Worm (Caenorhabditis elegans) whole organism, young adult: ENCODE measurements around the gene rbm-26.

Experiments
- B0261.1 ChIP-seq: sonication (generic microtip); optimal IDR thresholded peaks from 2 replicates; lab custom pipeline; 2016; ENCODE audit warnings: mild to moderate bottlenecking, missing genetic modification characterization, moderate library complexity, missing compliant biosample characterization
- B0336.3 ChIP-seq: fragments of 200-800 bp; sonication (Bioruptor generic); IDR thresholded peaks from 2 replicates; pipeline ENCODE4 v1.3.6; 2022; ENCODE audit warnings: missing genetic modification characterization, missing compliant biosample characterization
- F55B11.4 ChIP-seq: sonication (generic microtip); optimal IDR thresholded peaks from 2 replicates; lab custom pipeline; 2016; ENCODE audit warnings: missing compliant biosample characterization, missing genetic modification characterization, borderline replicate concordance; ENCODE audit not compliant: insufficient read depth
- Y53F4B.3 ChIP-seq: fragments of 200-800 bp; sonication (Bioruptor generic); IDR thresholded peaks from 2 replicates; pipeline ENCODE4 v1.3.6; 2022; ENCODE audit warnings: missing genetic modification reagents, missing genetic modification characterization, missing compliant biosample characterization
- Y56A3A.18 ChIP-seq: fragments of 200-800 bp; sonication (Bioruptor generic); IDR thresholded peaks from 2 replicates; pipeline ENCODE4 v1.3.6; 2022; ENCODE audit warnings: missing genetic modification reagents, missing genetic modification characterization, missing compliant biosample characterization
- Y67H2A.10 ChIP-seq: fragments of 200-800 bp; sonication (Bioruptor generic); conservative IDR thresholded peaks from 2 replicates; pipeline ENCODE4 v1.3.6; 2022; ENCODE audit warnings: missing genetic modification reagents, missing genetic modification characterization, missing compliant biosample characterization
- ama-1 ChIP-seq, 3 experiments: fragments of 150-350 bp in 1 of 3; sonication (generic microtip) in 2 of 3; optimal IDR thresholded peaks; 2 replicates each; lab custom pipeline; 2014 to 2018; ENCODE audit warnings: missing biosample characterization in 2 of 3, missing genetic modification characterization in 2 of 3, missing genetic modification reagents in 2 of 3
- bed-2 ChIP-seq: fragments of 200-800 bp; sonication (Bioruptor generic); IDR thresholded peaks from 2 replicates; pipeline ENCODE4 v1.3.6; 2022; ENCODE audit warnings: missing genetic modification reagents, missing genetic modification characterization, missing compliant biosample characterization
- cebp-1 ChIP-seq, 2 experiments: fragments of 200-800 bp in 1 of 2; sonication (Bioruptor generic) in 1 of 2; sonication (generic microtip) in 1 of 2; IDR thresholded peaks in 1 of 2; optimal IDR thresholded peaks in 1 of 2; 2 replicates each; pipeline versions ENCODE4 v1.3.6 to Lab custom; 2017 to 2022; ENCODE audit warnings: missing compliant biosample characterization in 2 of 2, missing genetic modification characterization in 2 of 2, mild to moderate bottlenecking in 1 of 2, missing genetic modification reagents in 1 of 2, moderate library complexity in 1 of 2
- ceh-100 ChIP-seq: fragments of 200-800 bp; sonication (Bioruptor generic); IDR thresholded peaks from 2 replicates; pipeline ENCODE4 v1.3.6; 2022; ENCODE audit warnings: missing genetic modification reagents, missing genetic modification characterization, missing compliant biosample characterization
- ceh-40 ChIP-seq: fragments of 200-800 bp; sonication (Bioruptor generic); IDR thresholded peaks from 2 replicates; pipeline ENCODE4 v1.3.6; 2022; ENCODE audit warnings: missing genetic modification characterization, missing compliant biosample characterization
- ceh-79 ChIP-seq: sonication (generic microtip); optimal IDR thresholded peaks from 2 replicates; lab custom pipeline; 2017; ENCODE audit warnings: mild to moderate bottlenecking, missing genetic modification characterization, missing compliant biosample characterization
- ceh-91 ChIP-seq: fragments of 200-800 bp; sonication (Bioruptor generic); IDR thresholded peaks from 2 replicates; pipeline ENCODE4 v1.3.6; 2022; ENCODE audit warnings: missing genetic modification reagents, missing genetic modification characterization, missing compliant biosample characterization
- dox-1 ChIP-seq: fragments of 200-800 bp; sonication (Bioruptor generic); IDR thresholded peaks from 2 replicates; pipeline ENCODE4 v1.3.6; 2022; ENCODE audit warnings: missing genetic modification reagents, missing genetic modification characterization, missing compliant biosample characterization
- efl-1 ChIP-seq: fragments of 150-350 bp; optimal IDR thresholded peaks from 2 replicates; lab custom pipeline; 2014; ENCODE audit warnings: missing biosample characterization, missing genetic modification reagents, missing genetic modification characterization
- egl-44 ChIP-seq: fragments of 200-800 bp; sonication (Bioruptor generic); IDR thresholded peaks from 2 replicates; pipeline ENCODE4 v1.3.6; 2022; ENCODE audit warnings: missing genetic modification reagents, missing genetic modification characterization, missing compliant biosample characterization
- ets-4 ChIP-seq: fragments of 200-800 bp; sonication (Bioruptor generic); optimal IDR thresholded peaks from 2 replicates; lab custom pipeline; 2018; ENCODE audit warnings: mild to moderate bottlenecking, missing genetic modification characterization, missing compliant biosample characterization
- him-1 ChIP-seq: sonication (generic microtip); optimal IDR thresholded peaks from 2 replicates; lab custom pipeline; 2016; ENCODE audit warnings: missing genotype, missing genetic modification reagents, missing genetic modification characterization, missing compliant biosample characterization
- hlh-26 ChIP-seq: fragments of 200-800 bp; sonication (Bioruptor generic); conservative IDR thresholded peaks from 2 replicates; pipeline ENCODE4 v1.3.6; 2022; ENCODE audit warnings: missing genetic modification reagents, missing genetic modification characterization, missing compliant biosample characterization
- hmg-1.2 ChIP-seq: fragments of 200-800 bp; sonication (Bioruptor generic); IDR thresholded peaks from 2 replicates; pipeline ENCODE4 v1.3.6; 2022; ENCODE audit warnings: missing genetic modification reagents, missing genetic modification characterization, missing compliant biosample characterization
- hrde-1 ChIP-seq: sonication (generic microtip); optimal IDR thresholded peaks from 2 replicates; lab custom pipeline; 2016; ENCODE audit warnings: missing genetic modification characterization, mild to moderate bottlenecking, missing compliant biosample characterization, moderate library complexity, missing genotype, missing genetic modification reagents, borderline replicate concordance
- hsf-1 ChIP-seq: fragments of 200-800 bp; sonication (Bioruptor generic); IDR thresholded peaks from 2 replicates; pipeline ENCODE4 v1.3.6; 2022; ENCODE audit warnings: missing genetic modification reagents, missing genetic modification characterization, missing compliant biosample characterization
- lin-26 ChIP-seq: fragments of 200-800 bp; sonication (Bioruptor generic); IDR thresholded peaks from 2 replicates; pipeline ENCODE4 v1.3.6; 2022; ENCODE audit warnings: missing genetic modification reagents, missing genetic modification characterization, missing compliant biosample characterization
- madf-10 ChIP-seq: sonication (generic microtip); optimal IDR thresholded peaks from 2 replicates; lab custom pipeline; 2016; ENCODE audit warnings: mild to moderate bottlenecking, missing genetic modification characterization, missing compliant biosample characterization
- madf-6 ChIP-seq: fragments of 200-800 bp; sonication (Bioruptor generic); IDR thresholded peaks from 2 replicates; pipeline ENCODE4 v1.3.6; 2022; ENCODE audit warnings: missing genetic modification reagents, missing genetic modification characterization, missing compliant biosample characterization
- madf-8 ChIP-seq: fragments of 200-800 bp; sonication (Bioruptor generic); conservative IDR thresholded peaks from 2 replicates; pipeline ENCODE4 v1.3.6; 2022; ENCODE audit warnings: missing genetic modification reagents, missing genetic modification characterization, missing compliant biosample characterization
- mcd-1 ChIP-seq: fragments of 200-800 bp; sonication (Bioruptor generic); IDR thresholded peaks from 2 replicates; pipeline ENCODE4 v1.3.6; 2022; ENCODE audit warnings: missing genetic modification reagents, missing genetic modification characterization, missing compliant biosample characterization
- mxl-1 ChIP-seq: sonication (generic microtip); optimal IDR thresholded peaks from 2 replicates; lab custom pipeline; 2016; ENCODE audit warnings: missing genetic modification characterization, missing compliant biosample characterization
- nfyb-1 ChIP-seq: fragments of 200-800 bp; sonication (Bioruptor generic); IDR thresholded peaks from 2 replicates; pipeline ENCODE4 v1.3.6; 2022; ENCODE audit warnings: missing genetic modification reagents, missing genetic modification characterization, missing compliant biosample characterization
- nhr-120 ChIP-seq: fragments of 200-800 bp; sonication (Bioruptor generic); IDR thresholded peaks from 2 replicates; pipeline ENCODE4 v1.3.6; 2022; ENCODE audit warnings: missing genetic modification characterization, missing compliant biosample characterization
- rcor-1 ChIP-seq: fragments of 200-800 bp; sonication (Bioruptor generic); IDR thresholded peaks from 2 replicates; pipeline ENCODE4 v1.3.6; 2022; ENCODE audit warnings: missing genetic modification reagents, missing genetic modification characterization, missing compliant biosample characterization
- rec-8 ChIP-seq, 2 experiments: sonication (generic microtip); optimal IDR thresholded peaks; 2 replicates each; lab custom pipeline; 2016; ENCODE audit warnings: mild to moderate bottlenecking in 2 of 2, missing genetic modification characterization in 2 of 2, missing genetic modification reagents in 2 of 2, missing genotype in 2 of 2, missing biosample characterization in 1 of 2, missing compliant biosample characterization in 1 of 2, moderate library complexity in 1 of 2
- snpc-1.1 ChIP-seq: sonication (generic microtip); optimal IDR thresholded peaks from 2 replicates; lab custom pipeline; 2017; ENCODE audit warnings: missing genetic modification characterization, mild to moderate bottlenecking, missing compliant biosample characterization, antibody characterized with exemption, moderate library complexity, missing genotype, missing genetic modification reagents; ENCODE audit not compliant: insufficient read depth
- snpc-3.4 ChIP-seq: sonication (generic microtip); optimal IDR thresholded peaks from 2 replicates; lab custom pipeline; 2017; ENCODE audit warnings: missing genetic modification characterization, mild to moderate bottlenecking, missing compliant biosample characterization, antibody characterized with exemption, moderate library complexity, missing genotype, missing genetic modification reagents
- tbx-9 ChIP-seq: sonication (generic microtip); optimal IDR thresholded peaks from 2 replicates; lab custom pipeline; 2016; ENCODE audit warnings: borderline replicate concordance, missing genetic modification characterization, inconsistent platforms, missing compliant biosample characterization
- tlf-1 ChIP-seq: fragments of 200-800 bp; sonication (Bioruptor generic); optimal IDR thresholded peaks from 2 replicates; lab custom pipeline; 2018; ENCODE audit warnings: mild to moderate bottlenecking, missing genetic modification characterization, missing compliant biosample characterization
- zim-3 ChIP-seq: sonication (generic microtip); optimal IDR thresholded peaks from 2 replicates; lab custom pipeline; 2017; ENCODE audit warnings: mild to moderate bottlenecking, missing genetic modification characterization, moderate library complexity, missing compliant biosample characterization
- ztf-18 ChIP-seq: sonication (generic microtip); optimal IDR thresholded peaks from 2 replicates; lab custom pipeline; 2016; ENCODE audit warnings: missing genotype, mild to moderate bottlenecking, missing genetic modification characterization, missing compliant biosample characterization
- ztf-28 ChIP-seq: fragments of 200-800 bp; sonication (Bioruptor generic); IDR thresholded peaks from 2 replicates; pipeline ENCODE4 v1.3.6; 2022; ENCODE audit warnings: missing genetic modification reagents, missing genetic modification characterization, missing compliant biosample characterization

Gene rbm-26

DNA sequence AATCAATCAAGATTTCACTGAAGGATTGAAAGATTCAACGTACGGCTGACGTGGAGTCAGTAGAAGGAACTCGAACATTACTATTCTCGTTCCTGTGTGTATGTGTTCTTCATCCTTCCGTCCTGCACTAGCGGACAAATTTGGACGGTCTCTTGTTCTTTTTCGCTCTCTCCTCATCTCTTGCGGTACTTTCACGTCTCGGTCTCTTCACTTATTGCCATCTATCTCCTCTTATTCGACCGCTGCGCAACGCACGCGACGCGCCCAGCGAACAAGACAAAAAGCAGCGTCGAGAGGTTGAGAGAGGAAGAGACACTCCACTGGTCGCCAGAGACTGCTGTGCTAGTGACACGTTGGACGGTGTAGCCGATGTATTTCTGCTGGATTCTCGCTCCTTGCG is 4.1 kb downstream of the rbm-26 start (continued):
- TF ChIP-seq nfyb-1 (GFP tag; lab: Robert Waterston, UW) (peak; percentile 40; the same call in 1 of the 2 replicates), hsf-1 (GFP tag; lab: Robert Waterston, UW) (0 out of 2 replicates have a peak, but pooled peaks have one; percentile 41)
- TF ChIP-seq, all 124 proteins: peak for 30

DNA sequence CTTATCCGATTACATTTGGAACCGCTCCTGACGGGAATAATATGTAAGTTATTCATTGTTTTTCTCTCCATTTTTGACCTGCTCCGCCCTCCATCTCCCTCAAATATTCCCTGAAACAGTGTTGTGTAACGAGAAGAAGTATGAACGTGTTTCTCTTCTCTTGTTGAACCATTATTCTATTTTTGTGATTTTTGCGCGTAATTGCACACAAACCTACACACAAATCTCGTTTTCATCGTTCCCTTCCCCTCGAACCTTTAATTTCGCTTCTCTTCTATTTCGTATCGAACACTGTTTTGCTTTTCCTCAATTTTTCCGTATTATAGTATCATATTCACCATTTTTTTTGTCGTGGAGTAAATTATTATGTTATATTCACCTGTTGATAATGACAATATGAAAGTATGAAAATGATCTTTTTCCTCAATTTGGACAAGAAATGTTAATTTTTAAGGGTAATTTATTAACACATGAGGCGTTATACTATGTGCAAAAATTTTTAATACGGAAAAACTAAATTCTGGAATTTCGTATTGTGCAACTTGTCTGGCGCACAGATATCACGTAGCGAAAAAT is 5.9 kb downstream of the rbm-26 start:
- TF ChIP-seq Y67H2A.10 (no peak), F55B11.4 (no peak), ama-1 (optimal IDR thresholded peaks at IDR 0.05; lab: Kevin White, UChicago) (peak; percentile 0), ama-1 (GFP tag; optimal IDR thresholded peaks at IDR 0.05; lab: Kevin White, UChicago) (no peak), tlf-1 (no peak), madf-8 (GFP tag; lab: Robert Waterston, UW) (no peak), madf-6 (GFP tag; lab: Robert Waterston, UW) (0 out of 2 replicates have a peak, but pooled peaks have one; percentile 14), snpc-3.4 (tag; lab: Kevin White, UChicago) (no peak), hrde-1 (peak; percentile 22), efl-1 (GFP tag; lab: Kevin White, UChicago) (no peak), bed-2 (GFP tag; lab: Robert Waterston, UW) (no peak), egl-44 (no peak), B0336.3 (GFP tag; lab: Robert Waterston, UW) (peak; percentile 17; the same call in 1 of the 2 replicates), mcd-1 (GFP tag; lab: Robert Waterston, UW) (0 out of 2 replicates have a peak, but pooled peaks have one; percentile 5), Y56A3A.18 (no peak), madf-10 (tag; lab: Kevin White, UChicago) (no peak), nhr-120 (GFP tag; lab: Robert Waterston, UW) (no peak), rcor-1 (no peak), B0261.1 (tag; lab: Kevin White, UChicago) (no peak), Y53F4B.3 (no peak), hmg-1.2 (GFP tag; lab: Robert Waterston, UW) (0 out of 2 replicates have a peak, but pooled peaks have one; percentile 21), him-1 (tag; lab: Kevin White, UChicago) (no peak), dox-1 (GFP tag; lab: Robert Waterston, UW) (no peak), lin-26 (GFP tag; lab: Robert Waterston, UW) (0 out of 2 replicates have a peak, but pooled peaks have one; percentile 31), ets-4 (GFP tag; lab: Kevin White, UChicago) (no peak), mxl-1 (tag; lab: Kevin White, UChicago) (no peak), tbx-9 (no peak)
- TF ChIP-seq, all 124 proteins: peak for 7

DNA sequence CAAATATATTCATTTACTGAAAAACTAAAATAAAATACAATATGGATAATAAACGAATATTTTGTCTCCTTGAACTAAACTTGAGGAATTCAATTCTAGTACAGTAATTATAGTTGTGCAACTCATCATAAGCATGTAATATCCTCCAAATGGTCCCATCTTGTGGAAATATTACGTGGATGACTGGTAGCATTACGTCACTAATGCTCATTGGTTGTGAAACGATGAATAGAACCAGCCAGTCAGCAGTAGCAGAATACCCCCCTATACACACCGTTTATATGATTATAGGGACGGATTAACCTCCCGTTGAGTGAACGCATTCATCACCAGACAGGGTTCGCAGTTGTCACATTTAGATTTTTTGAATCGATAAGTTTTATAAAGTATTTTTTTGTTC is 7.0 kb downstream of the rbm-26 start:
- TF ChIP-seq ztf-28 (GFP tag; lab: Robert Waterston, UW) (no peak), madf-8 (GFP tag; lab: Robert Waterston, UW) (no peak), hlh-26 (GFP tag; lab: Robert Waterston, UW) (no peak), cebp-1 (GFP tag; IDR thresholded peaks at IDR 0.05; lab: Robert Waterston, UW) (no peak), cebp-1 (tag; optimal IDR thresholded peaks at IDR 0.05; lab: Kevin White, UChicago) (no peak), madf-10 (tag; lab: Kevin White, UChicago) (no peak), ceh-91 (GFP tag; lab: Robert Waterston, UW) (no peak), ceh-40 (GFP tag; lab: Robert Waterston, UW) (no peak), snpc-1.1 (tag; lab: Kevin White, UChicago) (no peak), rec-8 (tag; optimal IDR thresholded peaks at IDR 0.05; lab: Kevin White, UChicago) (no peak), nhr-120 (GFP tag; lab: Robert Waterston, UW) (no peak), ztf-18 (tag; lab: Kevin White, UChicago) (no peak), ceh-79 (tag; lab: Kevin White, UChicago) (no peak), zim-3 (tag; lab: Kevin White, UChicago) (no peak), ama-1 (optimal IDR thresholded peaks at IDR 0.05; lab: Kevin White, UChicago) (no peak), ama-1 (GFP tag; optimal IDR thresholded peaks at IDR 0.05; lab: Kevin White, UChicago) (no peak), hmg-1.2 (GFP tag; lab: Robert Waterston, UW) (no peak), mcd-1 (GFP tag; lab: Robert Waterston, UW) (no peak), ceh-100 (GFP tag; lab: Robert Waterston, UW) (no peak)
